Fruit fly (Drosophila melanogaster) whole organism, embryonic: Measurements from ENCODE around the gene LysRS.

ENCODE experiments used
- Antp ChIP-seq: fragments of 200-800 bp; sonication (Bioruptor generic); optimal IDR thresholded peaks from 3 replicates; lab custom pipeline; 2016; ENCODE audit warnings: missing biosample characterization, missing genetic modification characterization
- CG10274 ChIP-seq: fragments of 200-800 bp; sonication (Bioruptor generic); optimal IDR thresholded peaks from 3 replicates; lab custom pipeline; 2017; ENCODE audit warnings: missing biosample characterization, mild to moderate bottlenecking, missing genetic modification characterization
- CG10543 ChIP-seq: fragments of 200-800 bp; sonication (Bioruptor generic); optimal IDR thresholded peaks from 3 replicates; lab custom pipeline; 2017; ENCODE audit warnings: missing biosample characterization, mild to moderate bottlenecking, missing genetic modification characterization, moderate library complexity
- CG12236 ChIP-seq: fragments of 200-800 bp; sonication (Bioruptor generic); optimal IDR thresholded peaks from 2 replicates; lab custom pipeline; 2016; ENCODE audit warnings: missing biosample characterization, missing genetic modification characterization
- CG13287 ChIP-seq: fragments of 200-800 bp; sonication (Bioruptor generic); IDR thresholded peaks from 2 replicates; pipeline ENCODE4 v1.3.6; 2022; ENCODE audit warnings: missing biosample characterization, missing genetic modification characterization; ENCODE audit not compliant: partially characterized antibody
- CG16813 ChIP-seq: fragments of 200-800 bp; sonication (Bioruptor generic); IDR thresholded peaks from 3 replicates; pipeline ENCODE4 v1.3.6; 2022; ENCODE audit warnings: missing biosample characterization, missing genetic modification characterization; ENCODE audit not compliant: partially characterized antibody
- CG17359 ChIP-seq: fragments of 200-800 bp; sonication (Bioruptor generic); optimal IDR thresholded peaks from 3 replicates; lab custom pipeline; 2018; ENCODE audit warnings: missing biosample characterization, mild to moderate bottlenecking, missing genetic modification characterization, moderate library complexity
- CG17612 ChIP-seq: fragments of 200-800 bp; sonication (Bioruptor generic); IDR thresholded peaks from 2 replicates; pipeline ENCODE4 v1.3.6; 2022; ENCODE audit warnings: missing biosample characterization, missing genetic modification characterization
- CG2116 ChIP-seq: fragments of 200-800 bp; sonication (Bioruptor generic); optimal IDR thresholded peaks from 3 replicates; lab custom pipeline; 2018; ENCODE audit warnings: missing biosample characterization, mild to moderate bottlenecking, missing genetic modification characterization
- CG2712 ChIP-seq: fragments of 200-800 bp; optimal IDR thresholded peaks from 3 replicates; lab custom pipeline; 2019; ENCODE audit warnings: missing biosample characterization, mild to moderate bottlenecking, missing genetic modification characterization, moderate library complexity
- CG5180 ChIP-seq: fragments of 200-800 bp; sonication (Bioruptor generic); optimal IDR thresholded peaks from 3 replicates; lab custom pipeline; 2017; ENCODE audit warnings: missing biosample characterization, missing genetic modification characterization, mild to moderate bottlenecking, moderate library complexity, missing genetic modification reagents
- CG6175 ChIP-seq: fragments of 200-800 bp; sonication (Bioruptor generic); IDR thresholded peaks from 3 replicates; pipeline ENCODE4 v1.3.6; 2022; ENCODE audit warnings: missing biosample characterization, missing genetic modification characterization
- CG6683 ChIP-seq: fragments of 200-800 bp; sonication (Bioruptor generic); optimal IDR thresholded peaks from 2 replicates; lab custom pipeline; 2017; ENCODE audit warnings: missing biosample characterization, mild to moderate bottlenecking, missing genetic modification characterization, missing genetic modification reagents
- CG7556 ChIP-seq: fragments of 200-800 bp; sonication (Bioruptor generic); optimal IDR thresholded peaks from 2 replicates; lab custom pipeline; 2017; ENCODE audit warnings: missing biosample characterization, mild to moderate bottlenecking, missing genetic modification characterization
- CG8924 ChIP-seq: fragments of 200-800 bp; optimal IDR thresholded peaks from 3 replicates; lab custom pipeline; 2019; ENCODE audit warnings: missing biosample characterization, mild to moderate bottlenecking, missing genetic modification characterization, moderate library complexity
- D19B ChIP-seq: fragments of 200-800 bp; sonication (Bioruptor generic); optimal IDR thresholded peaks from 2 replicates; lab custom pipeline; 2017; ENCODE audit warnings: missing biosample characterization, mild to moderate bottlenecking, missing genetic modification characterization
- Doc3 ChIP-seq: fragments of 200-800 bp; sonication (Bioruptor generic); IDR thresholded peaks from 3 replicates; pipeline ENCODE4 v1.3.6; 2022; ENCODE audit warnings: missing biosample characterization, missing genetic modification characterization; ENCODE audit not compliant: partially characterized antibody
- Fer1 ChIP-seq: fragments of 200-800 bp; sonication (Bioruptor generic); optimal IDR thresholded peaks from 2 replicates; lab custom pipeline; 2017; ENCODE audit warnings: missing biosample characterization, mild to moderate bottlenecking, missing genetic modification characterization
- Hand ChIP-seq: fragments of 200-800 bp; sonication (Bioruptor generic); optimal IDR thresholded peaks from 2 replicates; lab custom pipeline; 2017; ENCODE audit warnings: mild to moderate bottlenecking, missing biosample characterization, missing genetic modification reagents, missing genetic modification characterization
- NfI ChIP-seq: fragments of 200-800 bp; sonication (Bioruptor generic); optimal IDR thresholded peaks from 3 replicates; lab custom pipeline; 2018; ENCODE audit warnings: missing biosample characterization, mild to moderate bottlenecking, missing genetic modification characterization, moderate library complexity
- TFAM ChIP-seq: fragments of 200-800 bp; sonication (Bioruptor generic); optimal IDR thresholded peaks from 2 replicates; lab custom pipeline; 2017; ENCODE audit warnings: missing biosample characterization, missing genetic modification characterization, inconsistent platforms
- Taf1 ChIP-seq: fragments of 200-800 bp; sonication (Bioruptor generic); IDR thresholded peaks from 2 replicates; pipeline ENCODE4 v1.3.6; 2022; ENCODE audit warnings: missing biosample characterization, missing genetic modification characterization
- Tbp ChIP-seq: fragments of >200 bp; optimal IDR thresholded peaks from 2 replicates; lab custom pipeline; 2018; ENCODE audit warnings: missing biosample characterization, missing genetic modification characterization
- YL-1 ChIP-seq: fragments of 200-800 bp; sonication (Bioruptor generic); optimal IDR thresholded peaks from 3 replicates; lab custom pipeline; 2017; ENCODE audit warnings: missing biosample characterization, mild to moderate bottlenecking, missing genetic modification characterization
- bcd ChIP-seq: fragments of 200-800 bp; sonication (Bioruptor generic); optimal IDR thresholded peaks from 2 replicates; lab custom pipeline; 2017; ENCODE audit warnings: missing biosample characterization, mild to moderate bottlenecking, missing genetic modification characterization
- cad ChIP-seq: fragments of >200 bp; optimal IDR thresholded peaks from 2 replicates; lab custom pipeline; 2017; ENCODE audit warnings: missing biosample characterization, missing genetic modification characterization
- ci ChIP-seq: fragments of 200-800 bp; sonication (Bioruptor generic); IDR thresholded peaks from 3 replicates; pipeline ENCODE4 v1.3.6; 2022; ENCODE audit warnings: missing biosample characterization, missing genetic modification characterization
- dpn ChIP-seq, 2 experiments: fragments of 200-800 bp; sonication (Bioruptor generic); optimal IDR thresholded peaks; 3 replicates each; lab custom pipeline; 2016; ENCODE audit warnings: missing biosample characterization in 2 of 2, missing genetic modification characterization in 2 of 2
- eve ChIP-seq, 2 experiments: fragments of >200 bp; optimal IDR thresholded peaks; 2 replicates each; lab custom pipeline; 2017; ENCODE audit warnings: missing biosample characterization in 2 of 2, missing genetic modification characterization in 2 of 2
- eyg ChIP-seq: fragments of 200-800 bp; sonication (Bioruptor generic); optimal IDR thresholded peaks from 3 replicates; lab custom pipeline; 2016; ENCODE audit warnings: missing biosample characterization, missing genetic modification characterization
- fd102C ChIP-seq: fragments of 200-800 bp; sonication (Bioruptor generic); optimal IDR thresholded peaks from 2 replicates; lab custom pipeline; 2018; ENCODE audit warnings: missing biosample characterization, mild to moderate bottlenecking, missing genetic modification characterization, moderate library complexity
- fd3F ChIP-seq: fragments of 200-800 bp; sonication (Bioruptor generic); optimal IDR thresholded peaks from 2 replicates; lab custom pipeline; 2018; ENCODE audit warnings: missing biosample characterization, mild to moderate bottlenecking, missing genetic modification characterization, moderate library complexity
- gce ChIP-seq: fragments of 200-800 bp; sonication (Bioruptor generic); IDR thresholded peaks from 3 replicates; pipeline ENCODE4 v1.3.6; 2022; ENCODE audit warnings: missing biosample characterization, missing genetic modification characterization
- gem ChIP-seq: fragments of 200-800 bp; sonication (Bioruptor generic); optimal IDR thresholded peaks from 2 replicates; lab custom pipeline; 2019; ENCODE audit warnings: missing biosample characterization, mild to moderate bottlenecking, missing genetic modification characterization, moderate library complexity
- gfzf ChIP-seq: fragments of 200-800 bp; sonication (Bioruptor generic); optimal IDR thresholded peaks from 2 replicates; lab custom pipeline; 2016; ENCODE audit warnings: missing biosample characterization, mild to moderate bottlenecking, missing genetic modification characterization, moderate library complexity
- gsb ChIP-seq: fragments of 200-800 bp; sonication (Bioruptor generic); IDR thresholded peaks from 2 replicates; pipeline ENCODE4 v1.3.6; 2022; ENCODE audit warnings: missing biosample characterization, missing genetic modification characterization
- lmd ChIP-seq: fragments of 200-800 bp; sonication (Bioruptor generic); IDR thresholded peaks from 2 replicates; pipeline ENCODE4 v1.3.6; 2022; ENCODE audit warnings: missing biosample characterization, missing genetic modification characterization
- mld ChIP-seq: fragments of 200-800 bp; sonication (Bioruptor generic); IDR thresholded peaks from 3 replicates; pipeline ENCODE4 v1.3.6; 2022; ENCODE audit warnings: missing biosample characterization, missing genetic modification characterization; ENCODE audit not compliant: partially characterized antibody
- nom ChIP-seq: fragments of 200-800 bp; sonication (Bioruptor generic); optimal IDR thresholded peaks from 2 replicates; lab custom pipeline; 2017; ENCODE audit warnings: missing biosample characterization, missing genetic modification characterization, mild to moderate bottlenecking, moderate library complexity, missing genetic modification reagents
- odd ChIP-seq: fragments of 200-800 bp; sonication (Bioruptor generic); optimal IDR thresholded peaks from 2 replicates; lab custom pipeline; 2017; ENCODE audit warnings: missing biosample characterization, mild to moderate bottlenecking, missing genetic modification characterization
- org-1 ChIP-seq: fragments of 200-800 bp; sonication (Bioruptor generic); optimal IDR thresholded peaks from 2 replicates; lab custom pipeline; 2017; ENCODE audit warnings: missing biosample characterization, missing genetic modification characterization
- phol ChIP-seq: fragments of 200-800 bp; sonication (Bioruptor generic); optimal IDR thresholded peaks from 3 replicates; lab custom pipeline; 2018; ENCODE audit warnings: missing biosample characterization, mild to moderate bottlenecking, missing genetic modification characterization, moderate library complexity
- sc ChIP-seq, 3 experiments: fragments of >200 bp in 2 of 3; fragments of 200-800 bp in 1 of 3; sonication (Bioruptor generic) in 1 of 3; optimal IDR thresholded peaks; 2 replicates in 2 of 3; 3 replicates in 1 of 3; lab custom pipeline; 2017; ENCODE audit warnings: mild to moderate bottlenecking in 1 of 3, missing biosample characterization in 1 of 3, missing genetic modification characterization in 1 of 3, missing genetic modification reagents in 1 of 3
- sd ChIP-seq: fragments of 200-800 bp; sonication (Bioruptor generic); optimal IDR thresholded peaks from 3 replicates; lab custom pipeline; 2018; ENCODE audit warnings: missing biosample characterization, mild to moderate bottlenecking, missing genetic modification characterization, moderate library complexity
- sim ChIP-seq: fragments of 200-800 bp; sonication (Bioruptor generic); IDR thresholded peaks from 2 replicates; pipeline ENCODE4 v1.3.6; 2022; ENCODE audit warnings: missing biosample characterization, missing genetic modification characterization
- sima ChIP-seq: fragments of 200-800 bp; sonication (Bioruptor generic); optimal IDR thresholded peaks from 2 replicates; lab custom pipeline; 2016; ENCODE audit warnings: missing biosample characterization, missing genetic modification characterization
- tx ChIP-seq: fragments of 200-800 bp; sonication (Bioruptor generic); optimal IDR thresholded peaks from 2 replicates; lab custom pipeline; 2016; ENCODE audit warnings: missing biosample characterization, missing genetic modification characterization
- vfl ChIP-seq: fragments of 200-800 bp; sonication (Bioruptor generic); optimal IDR thresholded peaks from 2 replicates; lab custom pipeline; 2016; ENCODE audit warnings: missing biosample characterization, missing genetic modification characterization
- zfh1 ChIP-seq: fragments of 200-800 bp; sonication (Bioruptor generic); IDR thresholded peaks from 3 replicates; pipeline ENCODE4 v1.3.6; 2022; ENCODE audit warnings: missing biosample characterization, missing genetic modification characterization
- zfh2 ChIP-seq: fragments of 200-800 bp; sonication (Bioruptor generic); optimal IDR thresholded peaks from 2 replicates; lab custom pipeline; 2016; ENCODE audit warnings: missing biosample characterization, missing genetic modification characterization

LysRS gene

DNA sequence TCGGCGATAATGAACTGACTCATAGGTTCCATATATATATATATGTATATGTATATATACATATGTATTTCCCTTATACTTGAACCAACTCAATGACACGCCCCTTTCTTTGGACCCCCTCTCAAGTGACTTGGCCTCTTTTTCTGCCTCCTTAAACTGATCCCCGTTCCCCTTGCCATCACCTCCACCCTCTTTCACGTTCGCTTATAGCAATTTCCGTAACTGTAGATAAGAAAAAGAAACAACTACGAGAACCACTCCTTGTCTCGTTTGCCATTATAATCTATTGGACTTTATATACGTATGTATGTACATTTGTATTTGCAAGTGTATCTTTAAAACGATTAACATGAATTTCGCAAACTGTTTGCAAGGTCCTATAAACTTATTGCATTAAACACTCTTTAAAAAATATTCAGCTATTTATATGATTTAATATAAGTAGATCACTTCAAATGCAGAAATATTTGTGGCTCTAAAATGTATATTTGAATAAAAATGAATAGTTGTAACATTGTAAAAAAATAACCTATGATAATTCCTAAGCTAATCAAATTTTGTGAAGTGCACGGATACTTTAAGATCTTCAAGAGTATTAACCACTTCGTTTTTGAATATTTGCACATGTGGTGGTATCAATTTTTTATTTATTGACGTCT, 25.9 kb downstream of the LysRS start (continued):
- TF ChIP-seq sima (no peak), CG12236 (no peak), CG7556 (GFP tag; lab: Kevin White, UChicago) (no peak), zfh1 (no peak), odd (GFP tag; lab: Kevin White, UChicago) (no peak), CG16813 (GFP tag; lab: Robert Waterston, UW) (no peak), YL-1 (GFP tag; lab: Kevin White, UChicago) (no peak), nom (GFP tag; lab: Kevin White, UChicago) (no peak), phol (no peak), vfl (GFP tag; lab: Kevin White, UChicago) (no peak), Tbp (GFP tag; lab: Kevin White, UChicago) (no peak), eve (GFP tag; optimal IDR thresholded peaks at IDR 0.05; lab: Kevin White, UChicago) (no peak), ci (GFP tag; lab: Robert Waterston, UW) (no peak), CG2116 (GFP tag; lab: Kevin White, UChicago) (no peak), CG17359 (tag; lab: Kevin White, UChicago) (no peak), mld (GFP tag; lab: Robert Waterston, UW) (no peak), fd3F (no peak), tx (GFP tag; lab: Kevin White, UChicago) (no peak), lmd (GFP tag; lab: Robert Waterston, UW) (no peak), gfzf (GFP tag; lab: Kevin White, UChicago) (no peak), TFAM (no peak), bcd (GFP tag; lab: Kevin White, UChicago) (peak; percentile 6), CG10274 (GFP tag; lab: Kevin White, UChicago) (no peak), eyg (GFP tag; lab: Kevin White, UChicago) (no peak), CG17612 (GFP tag; lab: Robert Waterston, UW) (no peak), CG5180 (GFP tag; lab: Kevin White, UChicago) (no peak), Doc3 (GFP tag; lab: Robert Waterston, UW) (no peak), sim (GFP tag; lab: Robert Waterston, UW) (no peak), Antp (GFP tag; lab: Kevin White, UChicago) (no peak), dpn (GFP tag; optimal IDR thresholded peaks at IDR 0.05; lab: Kevin White, UChicago) (no peak), CG6683 (GFP tag; lab: Kevin White, UChicago) (no peak), org-1 (GFP tag; lab: Kevin White, UChicago) (peak; percentile 31), cad (no peak), sc (optimal IDR thresholded peaks at IDR 0.05; lab: Kevin White, UChicago) (no peak), sc (GFP tag; optimal IDR thresholded peaks at IDR 0.05; lab: Kevin White, UChicago) (no peak), D19B (GFP tag; lab: Kevin White, UChicago) (peak; percentile 43), Hand (GFP tag; lab: Kevin White, UChicago) (no peak), zfh2 (GFP tag; lab: Kevin White, UChicago) (no peak), CG2712 (tag; lab: Kevin White, UChicago) (no peak), NfI (GFP tag; lab: Kevin White, UChicago) (no peak), gce (no peak), Taf1 (GFP tag; lab: Robert Waterston, UW) (0 out of 2 replicates have a peak, but pooled peaks have one; percentile 13), sd (tag; lab: Kevin White, UChicago) (no peak), CG13287 (no peak), CG6175 (no peak), gem (peak; percentile 49), gsb (no peak), CG10543 (GFP tag; lab: Kevin White, UChicago) (no peak), Fer1 (GFP tag; lab: Kevin White, UChicago) (no peak), fd102C (GFP tag; lab: Kevin White, UChicago) (no peak), CG8924 (tag; lab: Kevin White, UChicago) (peak; percentile 33)
